Worm (Caenorhabditis elegans): ENCODE data around the gene mrps-17.

- no peak for TF ChIP-seq ama-1 (optimal IDR thresholded peaks at IDR 0.05)
- TF ChIP-seq pes-1 (GFP tag; IDR thresholded peaks at IDR 0.05): no peak; the same call in 1 of the 2 replicates
- TF ChIP-seq tbx-11 (GFP tag; IDR thresholded peaks at IDR 0.05): no peak
- no peak for TF ChIP-seq ceh-13 (GFP tag; optimal IDR thresholded peaks at IDR 0.05)
- peak; percentile 66 for TF ChIP-seq aly-1 (tag; optimal IDR thresholded peaks at IDR 0.05)
These were observed 32.5 kb upstream of the mrps-17 start for ce11 chrIII:6464113-6464571.

Measured in whole organism, early embryonic.